Worm (Caenorhabditis elegans): ENCODE measurements around the gene C25F9.13.

- no peak for TF ChIP-seq cebp-2 (GFP tag; IDR thresholded peaks at IDR 0.05)
- no peak for TF ChIP-seq ztf-22 (GFP tag; optimal IDR thresholded peaks at IDR 0.05)
- TF ChIP-seq bed-1 (GFP tag; IDR thresholded peaks at IDR 0.05), result no peak
- no peak for TF ChIP-seq lin-35 (GFP tag; optimal IDR thresholded peaks at IDR 0.05)
- no peak for TF ChIP-seq attf-6 (GFP tag; IDR thresholded peaks at IDR 0.05)
- TF ChIP-seq ztf-25 (GFP tag; IDR thresholded peaks at IDR 0.05), result no peak
- no peak for TF ChIP-seq snpc-4 (GFP tag; optimal IDR thresholded peaks at IDR 0.05)
- no peak for TF ChIP-seq snpc-4 (tag; optimal IDR thresholded peaks at IDR 0.05)
- TF ChIP-seq ztf-28 (GFP tag; IDR thresholded peaks at IDR 0.05), result no peak
- TF ChIP-seq K11D2.4 (GFP tag; IDR thresholded peaks at IDR 0.05), result no peak
Measured at ce11 chrV:19394750-19395149, 4.0 kb downstream of the C25F9.13 start, which contains the start of gene C25F9.8.

Measured in whole organism, young adult.